Worm (Caenorhabditis elegans) whole organism, L3 larva: ENCODE results near the gene aex-2.

ENCODE experiments used
- ceh-9 ChIP-seq: sonication (generic microtip); optimal IDR thresholded peaks from 2 replicates; lab custom pipeline; 2018; ENCODE audit warnings: missing biosample characterization, missing genetic modification characterization
- fkh-10 ChIP-seq: sonication (generic microtip); optimal IDR thresholded peaks from 2 replicates; lab custom pipeline; 2017; ENCODE audit warnings: missing biosample characterization, missing genetic modification reagents, missing genetic modification characterization
- nhr-23 ChIP-seq: fragments of 150-350 bp; optimal IDR thresholded peaks from 2 replicates; lab custom pipeline; 2014; ENCODE audit warnings: missing biosample characterization, missing genetic modification reagents, missing genetic modification characterization
- nhr-237 ChIP-seq: fragments of 150-350 bp; optimal IDR thresholded peaks from 2 replicates; lab custom pipeline; 2014; ENCODE audit warnings: missing biosample characterization, missing genetic modification characterization
- pha-4 ChIP-seq: fragments of 150-350 bp; optimal IDR thresholded peaks from 2 replicates; lab custom pipeline; 2014; ENCODE audit warnings: missing biosample characterization, missing genetic modification reagents, missing genetic modification characterization
- snpc-4 ChIP-seq: fragments of 150-350 bp; optimal IDR thresholded peaks from 2 replicates; lab custom pipeline; 2014; ENCODE audit warnings: missing biosample characterization, missing genetic modification characterization
- ztf-11 ChIP-seq: fragments of 150-350 bp; optimal IDR thresholded peaks from 2 replicates; lab custom pipeline; 2014; ENCODE audit warnings: missing biosample characterization, missing genetic modification characterization

- no peak for TF ChIP-seq ceh-9
- no peak for TF ChIP-seq ztf-11 (tag; lab: Kevin White, UChicago)
- TF ChIP-seq snpc-4 = no peak
- no peak for TF ChIP-seq nhr-237
- TF ChIP-seq nhr-23 (tag; lab: Kevin White, UChicago) = no peak
- TF ChIP-seq pha-4 = no peak
- no peak for TF ChIP-seq fkh-10 (GFP tag; lab: Kevin White, UChicago)
Observed at ce11 chrX:9698359-9698758, 45.4 kb upstream of the aex-2 start, which contains the start of gene dyf-7.
